Worm (Caenorhabditis elegans): Measurements from ENCODE around the gene F40G12.11.
A peak's percentile ranks its signal among the peaks of the same experiment; 100 is the strongest.

The F40G12.11 gene

DNA sequence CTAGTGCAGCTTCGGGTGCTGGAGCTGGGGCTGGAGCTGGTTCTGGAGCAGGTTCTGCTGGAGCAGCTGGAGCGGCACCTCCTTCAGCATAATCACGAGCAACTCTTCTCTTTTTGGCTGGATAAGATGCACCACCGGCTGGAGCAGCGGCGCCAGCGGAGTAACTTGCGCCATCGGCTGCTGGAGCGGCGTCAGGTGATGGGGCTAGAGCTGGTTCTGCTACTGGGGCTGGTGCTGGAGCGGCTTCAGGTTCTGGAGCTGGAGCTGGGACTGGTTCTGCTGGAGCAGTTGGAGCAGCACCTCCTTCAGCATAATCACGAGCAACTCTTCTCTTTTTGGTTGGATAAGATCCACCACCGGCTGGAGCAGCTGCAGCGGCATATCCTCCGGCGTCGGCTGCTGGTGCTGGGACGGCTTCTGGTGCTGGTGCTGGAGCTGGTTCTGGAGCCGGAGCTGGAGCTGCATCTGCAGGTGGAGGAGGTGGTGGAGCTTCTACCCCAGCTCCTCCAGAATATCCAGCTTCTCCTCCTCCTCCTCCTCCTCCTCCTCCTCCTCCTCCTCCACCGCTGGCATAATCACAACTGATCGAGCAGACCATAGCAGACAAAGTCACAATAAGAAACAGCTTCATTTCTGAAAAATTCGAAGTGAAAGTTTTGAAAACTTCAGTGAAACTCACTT is 33.3 kb downstream of the F40G12.11 start, which contains the start of gene F47B8.13:
TSS of gene F47B8.13 (minus strand) at position 631 of the 681 bp plus-strand sequence.
- TF ChIP-seq ceh-8 (GFP tag; optimal IDR thresholded peaks at IDR 0.05) = peak; percentile 40
- no peak for TF ChIP-seq ztf-11 (tag; optimal IDR thresholded peaks at IDR 0.05)

ce11 chrV:14320246-14320645 is 34.3 kb downstream of the F40G12.11 start, which contains the start of gene F47B8.14:
TSS of gene F47B8.14 (plus strand) at chrV:14320546.
- TF ChIP-seq dpl-1 (GFP tag; optimal IDR thresholded peaks at IDR 0.05) (no peak), elt-2 (tag; optimal IDR thresholded peaks at IDR 0.05) (no peak), hpl-2 (GFP tag; optimal IDR thresholded peaks at IDR 0.05) (no peak), skn-1 (tag; optimal IDR thresholded peaks at IDR 0.05) (no peak), dsc-1 (tag; optimal IDR thresholded peaks at IDR 0.05) (no peak), pax-3 (tag; optimal IDR thresholded peaks at IDR 0.05) (no peak)

DNA sequence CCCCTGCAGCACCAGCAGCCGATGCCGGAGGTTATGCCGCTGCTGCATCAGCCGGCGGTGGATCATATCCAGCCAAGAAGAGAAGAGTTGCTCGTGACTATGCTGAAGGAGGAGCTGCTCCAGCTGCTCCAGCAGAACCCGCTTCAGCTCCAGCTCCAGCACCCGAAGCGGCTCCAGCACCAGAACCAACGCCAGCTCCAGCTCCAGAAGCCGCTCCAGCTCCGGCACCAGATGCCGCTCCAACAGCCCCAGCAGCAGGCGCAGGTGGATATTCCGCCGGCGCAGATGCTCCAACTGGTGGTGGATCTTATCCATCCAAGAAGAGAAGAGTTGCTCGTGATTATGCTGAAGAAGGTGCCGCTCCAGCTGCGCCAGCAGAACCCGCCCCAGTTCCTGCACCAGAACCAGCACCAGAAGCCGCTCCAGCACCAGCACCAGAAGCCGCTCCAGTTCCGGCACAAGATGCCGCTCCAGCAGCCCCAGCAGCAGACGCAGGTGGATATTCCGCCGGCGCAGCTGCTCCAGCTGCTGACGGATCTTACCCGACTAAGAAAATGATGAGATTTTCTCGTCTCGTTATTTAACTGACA is 34.9 kb downstream of the F40G12.11 start:
- TF ChIP-seq fkh-8 (tag; optimal IDR thresholded peaks at IDR 0.05) = no peak
- no peak for TF ChIP-seq ceh-88 (GFP tag; IDR thresholded peaks at IDR 0.05)
- no peak for TF ChIP-seq elt-3 (tag; optimal IDR thresholded peaks at IDR 0.05)
- no peak for TF ChIP-seq efl-1 (optimal IDR thresholded peaks at IDR 0.05)
- TF ChIP-seq efl-1 (GFP tag; optimal IDR thresholded peaks at IDR 0.05 in 1 of 2) = peak in 1 of 2 experiments; percentile 61
- TF ChIP-seq nhr-28 (tag; optimal IDR thresholded peaks at IDR 0.05) = no peak
- TF ChIP-seq unc-62 (GFP tag; optimal IDR thresholded peaks at IDR 0.05) = no peak

DNA sequence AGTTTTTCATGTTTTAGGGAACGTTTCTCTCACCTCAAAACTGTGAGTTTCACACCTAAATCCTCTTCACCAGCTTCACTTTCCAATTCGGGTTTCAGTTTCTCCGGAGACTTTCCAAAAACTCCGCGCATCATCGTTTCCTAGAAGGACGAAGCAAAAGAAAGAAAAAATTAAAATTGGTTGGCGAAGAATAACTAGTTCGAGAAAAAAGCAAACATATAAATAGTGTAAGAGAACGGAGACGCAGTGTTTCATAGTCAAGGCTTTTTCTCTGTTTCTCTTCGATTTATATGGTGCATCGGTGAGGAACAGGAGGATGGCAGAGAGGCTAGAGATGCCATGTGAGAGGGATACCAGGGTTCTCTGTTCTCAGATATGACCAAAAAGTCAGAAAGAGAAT is 36.8 kb downstream of the F40G12.11 start, which contains the start of gene F47B8.3:
TSS of gene F47B8.3 (minus strand) at position 261 of the 400 bp plus-strand sequence.
- TF ChIP-seq ceh-82 (tag; optimal IDR thresholded peaks at IDR 0.05) (peak in 2 of 3 experiments; percentile 17 to 19), ceh-8 (GFP tag; optimal IDR thresholded peaks at IDR 0.05) (no peak), unc-98 (GFP tag; IDR thresholded peaks at IDR 0.05) (no peak), lir-3 (tag; optimal IDR thresholded peaks at IDR 0.05; ENCODE audit: poor library complexity) (peak; percentile 9), swsn-7 (tag; optimal IDR thresholded peaks at IDR 0.05) (peak; percentile 40), nhr-237 (tag; optimal IDR thresholded peaks at IDR 0.05) (no peak), nhr-71 (tag; optimal IDR thresholded peaks at IDR 0.05) (peak; percentile 62), hlh-17 (GFP tag; optimal IDR thresholded peaks at IDR 0.05; ENCODE audit: borderline replicate concordance) (no peak), nhr-90 (tag; optimal IDR thresholded peaks at IDR 0.05; ENCODE audit: poor library complexity) (peak; percentile 1), nhr-19 (GFP tag; conservative IDR thresholded peaks at IDR 0.05) (peak; percentile 20; the same call in 1 of the 2 replicates), mef-2 (tag; optimal IDR thresholded peaks at IDR 0.05) (no peak), efl-1 (optimal IDR thresholded peaks at IDR 0.05) (peak; percentile 61 to 82), efl-1 (GFP tag; optimal IDR thresholded peaks at IDR 0.05 in 1 of 2) (peak; percentile 37 to 60), pax-3 (tag; optimal IDR thresholded peaks at IDR 0.05) (no peak), hlh-4 (tag; optimal IDR thresholded peaks at IDR 0.05) (no peak), grh-1 (GFP tag; IDR thresholded peaks at IDR 0.05) (no peak), jun-1 (tag; optimal IDR thresholded peaks at IDR 0.05) (no peak), mdl-1 (tag; optimal IDR thresholded peaks at IDR 0.05) (peak in 1 of 2 experiments; percentile 59), efl-3 (GFP tag; optimal IDR thresholded peaks at IDR 0.05) (no peak), unc-30 (tag; optimal IDR thresholded peaks at IDR 0.05) (no peak), unc-62 (GFP tag; optimal IDR thresholded peaks at IDR 0.05) (no peak), aha-1 (tag; optimal IDR thresholded peaks at IDR 0.05) (no peak), mab-9 (GFP tag; IDR thresholded peaks at IDR 0.05) (no peak), sup-37 (GFP tag; optimal IDR thresholded peaks at IDR 0.05) (no peak), fos-1 (tag; optimal IDR thresholded peaks at IDR 0.05) (peak; percentile 22), Y116A8C.19 (tag; optimal IDR thresholded peaks at IDR 0.05; ENCODE audit: borderline replicate concordance) (no peak), nhr-20 (tag; optimal IDR thresholded peaks at IDR 0.05) (peak; percentile 53), aly-2 (tag; optimal IDR thresholded peaks at IDR 0.05) (no peak), isw-1 (GFP tag; IDR thresholded peaks at IDR 0.05) (no peak), ztf-11 (tag; optimal IDR thresholded peaks at IDR 0.05) (no peak), blmp-1 (tag; optimal IDR thresholded peaks at IDR 0.05) (peak; percentile 50), F16B12.6 (tag; optimal IDR thresholded peaks at IDR 0.05) (no peak), mep-1 (tag; optimal IDR thresholded peaks at IDR 0.05) (peak; percentile 77), nhr-12 (tag; optimal IDR thresholded peaks at IDR 0.05) (no peak), lin-15B (tag; optimal IDR thresholded peaks at IDR 0.05) (no peak)
